Worm (Caenorhabditis elegans): ENCODE data around the gene Y42G9A.1.

Y42G9A.1 gene

ce11 chrIII:6158642-6159475 lies 9.1 kb downstream of the Y42G9A.1 start, which contains the start of gene nfm-1 (continued):
- TF ChIP-seq ces-1 (GFP tag; optimal IDR thresholded peaks at IDR 0.05) (no peak), ceh-20 (GFP tag; IDR thresholded peaks at IDR 0.05) (peak; percentile 14; the same call in 1 of the 2 replicates), ceh-44 (GFP tag; IDR thresholded peaks at IDR 0.05) (peak; percentile 80; the same call in 1 of the 2 replicates), F10B5.3 (tag; optimal IDR thresholded peaks at IDR 0.05) (no peak), hif-1 (tag; optimal IDR thresholded peaks at IDR 0.05) (peak in 1 of 2 experiments; percentile 53), ctbp-1 (GFP tag; IDR thresholded peaks at IDR 0.05) (peak; percentile 82), ztf-11 (tag; optimal IDR thresholded peaks at IDR 0.05) (no peak), ceh-32 (tag; optimal IDR thresholded peaks at IDR 0.05; ENCODE audit: poor library complexity) (no peak), mdl-1 (tag; optimal IDR thresholded peaks at IDR 0.05) (peak in 1 of 2 experiments; percentile 44), nhr-237 (tag; optimal IDR thresholded peaks at IDR 0.05) (no peak), aha-1 (tag) (peak; percentile 59), hlh-11 (tag; optimal IDR thresholded peaks at IDR 0.05) (peak; percentile 79), daf-8 (GFP tag; IDR thresholded peaks at IDR 0.05) (0 out of 2 replicates have a peak, but pooled peaks have one; percentile 52), madf-5 (GFP tag; IDR thresholded peaks at IDR 0.05) (peak; percentile 2 to 77; a peak in 1 of 4 replicates), zfp-3 (GFP tag; conservative IDR thresholded peaks at IDR 0.05) (peak; percentile 69; the same call in 1 of the 2 replicates), nhr-28 (tag; optimal IDR thresholded peaks at IDR 0.05) (peak; percentile 83), ceh-62 (tag; optimal IDR thresholded peaks at IDR 0.05) (no peak), sdz-12 (GFP tag; optimal IDR thresholded peaks at IDR 0.05) (peak; percentile 65), lir-3 (tag; optimal IDR thresholded peaks at IDR 0.05) (peak; percentile 8), fkh-10 (GFP tag; optimal IDR thresholded peaks at IDR 0.05) (peak; percentile 43), attf-4 (tag; optimal IDR thresholded peaks at IDR 0.05) (no peak), nhr-111 (GFP tag; optimal IDR thresholded peaks at IDR 0.05) (peak; percentile 70), Y5F2A.4 (GFP tag; optimal IDR thresholded peaks at IDR 0.05) (peak; percentile 32), dpl-1 (GFP tag; optimal IDR thresholded peaks at IDR 0.05) (peak; percentile 33), zag-1 (tag; optimal IDR thresholded peaks at IDR 0.05) (no peak), rbr-2 (tag; optimal IDR thresholded peaks at IDR 0.05) (peak; percentile 24), dmd-9 (GFP tag; IDR thresholded peaks at IDR 0.05) (peak; percentile 76), gei-8 (GFP tag; optimal IDR thresholded peaks at IDR 0.05) (peak; percentile 65), D1046.2 (GFP tag; IDR thresholded peaks at IDR 0.05) (peak; percentile 85; the same call in 1 of the 2 replicates), mep-1 (tag; optimal IDR thresholded peaks at IDR 0.05) (peak; percentile 63), nhr-77 (tag; optimal IDR thresholded peaks at IDR 0.05) (peak; percentile 75), vab-7 (GFP tag; IDR thresholded peaks at IDR 0.05) (peak; percentile 77), nhr-6 (tag; optimal IDR thresholded peaks at IDR 0.05) (peak; percentile 27), Y48G9A.11 (GFP tag; IDR thresholded peaks at IDR 0.05) (peak; percentile 88), lim-7 (GFP tag; IDR thresholded peaks at IDR 0.05) (peak; percentile 84), ceh-82 (tag; optimal IDR thresholded peaks at IDR 0.05) (no peak), F26F4.8 (GFP tag; conservative IDR thresholded peaks at IDR 0.05) (peak; percentile 88), tag-97 (GFP tag; IDR thresholded peaks at IDR 0.05) (no peak), ztf-7 (tag; optimal IDR thresholded peaks at IDR 0.05) (peak; percentile 40), lsy-2 (tag; optimal IDR thresholded peaks at IDR 0.05) (peak in 1 of 2 experiments; percentile 63), pha-4 (GFP tag; IDR thresholded peaks at IDR 0.05) (peak; percentile 72; the same call in 1 of the 2 replicates), pha-4 (tag; optimal IDR thresholded peaks at IDR 0.05) (no peak), mxl-3 (GFP tag; optimal IDR thresholded peaks at IDR 0.05) (peak; percentile 19), T20F7.1 (GFP tag; optimal IDR thresholded peaks at IDR 0.05) (peak; percentile 65), nhr-25 (tag; optimal IDR thresholded peaks at IDR 0.05; ENCODE audit: borderline replicate concordance, insufficient read depth) (peak; percentile 30), spr-3 (GFP tag; optimal IDR thresholded peaks at IDR 0.05) (peak; percentile 69), F44E2.7 (GFP tag; IDR thresholded peaks at IDR 0.05) (0 out of 2 replicates have a peak, but pooled peaks have one; percentile 41), lin-39 (tag; optimal IDR thresholded peaks at IDR 0.05) (no peak), ZK337.2 (GFP tag; IDR thresholded peaks at IDR 0.05) (no peak)

Measured in whole organism, L4 larva.